Fruit fly (Drosophila melanogaster) whole organism, wandering third instar larva: ENCODE measurements around the gene CG14803.
A peak's percentile ranks its signal among the peaks of the same experiment; 100 is the strongest.

Source experiments
- Abd-B ChIP-seq: fragments of >200 bp; optimal IDR thresholded peaks from 2 replicates; lab custom pipeline; 2017; ENCODE audit warnings: missing biosample characterization, missing genetic modification characterization
- CG32264 ChIP-seq: fragments of 200-800 bp; sonication (Bioruptor generic); optimal IDR thresholded peaks from 2 replicates; lab custom pipeline; 2016; ENCODE audit warnings: missing biosample characterization, missing genetic modification characterization
- CG9705 ChIP-seq: fragments of 200-800 bp; sonication (Bioruptor generic); optimal IDR thresholded peaks from 2 replicates; lab custom pipeline; 2018; ENCODE audit warnings: missing biosample characterization, mild to moderate bottlenecking, missing genetic modification characterization
- CrebA ChIP-seq: fragments of 200-800 bp; sonication (Bioruptor generic); optimal IDR thresholded peaks from 2 replicates; lab custom pipeline; 2016; ENCODE audit warnings: missing biosample characterization, mild to moderate bottlenecking, missing genetic modification characterization, borderline replicate concordance
- Dfd ChIP-seq: fragments of >200 bp; optimal IDR thresholded peaks from 2 replicates; lab custom pipeline; 2017; ENCODE audit warnings: missing biosample characterization, missing genetic modification characterization
- Dif ChIP-seq: fragments of 200-275, 200-300 bp; sonication (Bioruptor generic); optimal IDR thresholded peaks from 2 replicates; lab custom pipeline; 2018; ENCODE audit warnings: missing biosample characterization, missing genetic modification characterization; ENCODE audit not compliant: partially characterized antibody
- GATAd ChIP-seq: sonication (Bioruptor generic); optimal IDR thresholded peaks from 2 replicates; lab custom pipeline; 2016; ENCODE audit warnings: missing biosample characterization, missing genetic modification characterization
- HLH106 ChIP-seq: fragments of 200-800 bp; optimal IDR thresholded peaks from 3 replicates; lab custom pipeline; 2019; ENCODE audit warnings: missing biosample characterization, mild to moderate bottlenecking, missing genetic modification characterization, moderate library complexity
- Hnf4 ChIP-seq: fragments of 200-800 bp; sonication (Bioruptor generic); optimal IDR thresholded peaks from 2 replicates; lab custom pipeline; 2016; ENCODE audit warnings: missing biosample characterization, mild to moderate bottlenecking, missing genetic modification characterization
- Hr78 ChIP-seq: fragments of >200 bp; optimal IDR thresholded peaks from 2 replicates; lab custom pipeline; 2017; ENCODE audit warnings: missing biosample characterization, missing genetic modification characterization
- Hr83 ChIP-seq: fragments of 200-300 bp; sonication (Bioruptor generic); optimal IDR thresholded peaks from 2 replicates; lab custom pipeline; 2016; ENCODE audit warnings: missing biosample characterization, mild to moderate bottlenecking, missing genetic modification characterization, moderate library complexity; ENCODE audit not compliant: poor library complexity, severe bottlenecking
- Jra ChIP-seq: sonication (Bioruptor generic); optimal IDR thresholded peaks from 2 replicates; lab custom pipeline; 2016; ENCODE audit warnings: missing biosample characterization, missing genetic modification characterization
- Mio ChIP-seq: sonication (Bioruptor generic); optimal IDR thresholded peaks from 2 replicates; lab custom pipeline; 2016; ENCODE audit warnings: missing biosample characterization, missing genetic modification characterization
- Myc ChIP-seq: fragments of >200 bp; optimal IDR thresholded peaks from 2 replicates; lab custom pipeline; 2017
- N ChIP-seq: fragments of >200 bp; optimal IDR thresholded peaks from 2 replicates; lab custom pipeline; 2018; ENCODE audit warnings: missing biosample characterization, missing external identifiers, missing genetic modification characterization
- OdsH ChIP-seq: fragments of 200-800 bp; sonication (Bioruptor generic); optimal IDR thresholded peaks from 2 replicates; lab custom pipeline; 2016; ENCODE audit warnings: missing biosample characterization, mild to moderate bottlenecking, missing genetic modification characterization
- Rel ChIP-seq, 2 experiments: fragments of 200-800 bp; sonication (Bioruptor generic) in 1 of 2; optimal IDR thresholded peaks; 2 replicates in 1 of 2; 3 replicates in 1 of 2; lab custom pipeline; 2016 to 2019; ENCODE audit warnings: mild to moderate bottlenecking in 2 of 2, missing biosample characterization in 2 of 2, missing genetic modification characterization in 2 of 2, moderate library complexity in 1 of 2
- Sp1 ChIP-seq: fragments of 200-800 bp; sonication (Bioruptor generic); optimal IDR thresholded peaks from 3 replicates; lab custom pipeline; 2019; ENCODE audit warnings: missing biosample characterization, mild to moderate bottlenecking, missing genetic modification characterization, moderate library complexity
- Vsx2 ChIP-seq: fragments of 200-300, 225-300 bp; sonication (Bioruptor generic); optimal IDR thresholded peaks from 2 replicates; lab custom pipeline; 2018; ENCODE audit warnings: missing biosample characterization, missing genetic modification characterization; ENCODE audit not compliant: partially characterized antibody
- br ChIP-seq: fragments of 200-800 bp; sonication (Bioruptor generic); optimal IDR thresholded peaks from 2 replicates; lab custom pipeline; 2016; ENCODE audit warnings: missing biosample characterization, missing genetic modification characterization
- brk ChIP-seq: fragments of 200-800 bp; sonication (Bioruptor generic); optimal IDR thresholded peaks from 2 replicates; lab custom pipeline; 2016; ENCODE audit warnings: missing biosample characterization, mild to moderate bottlenecking, missing genetic modification characterization
- dl ChIP-seq, 2 experiments: fragments of 175-275, 200-275 bp in 1 of 2; fragments of 200-275 bp in 1 of 2; sonication (Bioruptor generic); optimal IDR thresholded peaks; lab custom pipeline; 2018; ENCODE audit warnings: mild to moderate bottlenecking in 2 of 2, missing biosample characterization in 2 of 2, missing genetic modification characterization in 2 of 2, moderate library complexity in 2 of 2; ENCODE audit not compliant: partially characterized antibody in 2 of 2, insufficient read depth in 1 of 2
- dmrt93B ChIP-seq: fragments of 200-800 bp; sonication (Bioruptor generic); optimal IDR thresholded peaks from 2 replicates; lab custom pipeline; 2018; ENCODE audit warnings: missing biosample characterization, mild to moderate bottlenecking, missing genetic modification characterization
- dsf ChIP-seq: sonication (Bioruptor generic); optimal IDR thresholded peaks from 2 replicates; lab custom pipeline; 2016; ENCODE audit warnings: missing biosample characterization, missing genetic modification characterization, borderline replicate concordance
- ey ChIP-seq: fragments of 200-800 bp; sonication (Bioruptor generic); optimal IDR thresholded peaks from 2 replicates; lab custom pipeline; 2016; ENCODE audit warnings: missing biosample characterization, missing genetic modification characterization
- foxo ChIP-seq, 2 experiments: fragments of 200-800 bp; sonication (Bioruptor generic); optimal IDR thresholded peaks; 2 replicates in 1 of 2; 3 replicates in 1 of 2; lab custom pipeline; 2016 to 2017; ENCODE audit warnings: missing biosample characterization in 2 of 2, missing genetic modification characterization in 2 of 2
- fru ChIP-seq: fragments of 200-800 bp; sonication (Bioruptor generic); optimal IDR thresholded peaks from 3 replicates; lab custom pipeline; 2016; ENCODE audit warnings: missing biosample characterization, mild to moderate bottlenecking, missing genetic modification characterization
- h ChIP-seq: fragments of 200-800 bp; sonication (Bioruptor generic); optimal IDR thresholded peaks from 3 replicates; lab custom pipeline; 2016; ENCODE audit warnings: missing biosample characterization, mild to moderate bottlenecking, missing genetic modification characterization
- jim ChIP-seq: fragments of 175-275, 200-325 bp; sonication (Bioruptor generic); optimal IDR thresholded peaks from 2 replicates; lab custom pipeline; 2016; ENCODE audit warnings: missing biosample characterization, mild to moderate bottlenecking, missing genetic modification characterization
- lola ChIP-seq: fragments of >200 bp; optimal IDR thresholded peaks from 2 replicates; lab custom pipeline; 2017; ENCODE audit warnings: missing biosample characterization, missing genetic modification characterization
- pan ChIP-seq: fragments of >200 bp; optimal IDR thresholded peaks from 2 replicates; lab custom pipeline; 2017
- psq ChIP-seq: fragments of 200-800 bp; sonication (Bioruptor generic); optimal IDR thresholded peaks from 3 replicates; lab custom pipeline; 2017; ENCODE audit warnings: missing biosample characterization, mild to moderate bottlenecking, missing genetic modification characterization, moderate library complexity
- rgr ChIP-seq: fragments of 200-800 bp; sonication (Bioruptor generic); optimal IDR thresholded peaks from 3 replicates; lab custom pipeline; 2016; ENCODE audit warnings: missing biosample characterization, mild to moderate bottlenecking, missing genetic modification characterization
- sage ChIP-seq: fragments of 200-800 bp; sonication (Bioruptor generic); optimal IDR thresholded peaks from 2 replicates; lab custom pipeline; 2016; ENCODE audit warnings: missing biosample characterization, mild to moderate bottlenecking, missing genetic modification characterization
- sv ChIP-seq: fragments of 200-800 bp; sonication (Bioruptor generic); optimal IDR thresholded peaks from 3 replicates; lab custom pipeline; 2016; ENCODE audit warnings: missing biosample characterization, missing genetic modification characterization
- tai ChIP-seq: sonication (Bioruptor generic); optimal IDR thresholded peaks from 2 replicates; lab custom pipeline; 2016; ENCODE audit warnings: missing biosample characterization, missing genetic modification characterization
- usp ChIP-seq: fragments of >200 bp; optimal IDR thresholded peaks from 2 replicates; lab custom pipeline; 2017; ENCODE audit warnings: missing biosample characterization, missing genetic modification characterization
- woc ChIP-seq: sonication (Bioruptor generic); optimal IDR thresholded peaks from 2 replicates; lab custom pipeline; 2016; ENCODE audit warnings: missing biosample characterization, mild to moderate bottlenecking, missing genetic modification characterization

CG14803 gene

dm6 chrX:1832699-1833098 is 36.0 kb upstream of the CG14803 start:
- TF ChIP-seq dmrt93B (no peak), Myc (no peak), sage (GFP tag; lab: Kevin White, UChicago) (no peak), Mio (GFP tag; lab: Kevin White, UChicago) (no peak), GATAd (no peak), Hnf4 (GFP tag; lab: Kevin White, UChicago) (no peak), sv (GFP tag; lab: Kevin White, UChicago) (no peak), Abd-B (GFP tag; lab: Kevin White, UChicago) (no peak), CG32264 (GFP tag; lab: Kevin White, UChicago) (no peak), Sp1 (GFP tag; lab: Kevin White, UChicago) (no peak), CG9705 (GFP tag; lab: Kevin White, UChicago) (no peak), br (GFP tag; lab: Kevin White, UChicago) (no peak), h (GFP tag; lab: Kevin White, UChicago) (no peak)
- TF ChIP-seq, all 38 proteins: peak for 0

- no peak for TF ChIP-seq Hr83 (GFP tag; lab: Kevin White, UChicago)
- no peak for TF ChIP-seq CG32264 (GFP tag; lab: Kevin White, UChicago)
- TF ChIP-seq Dif = no peak
- no peak for TF ChIP-seq usp
- no peak for TF ChIP-seq psq
- no peak for TF ChIP-seq dl (GFP tag; optimal IDR thresholded peaks at IDR 0.05; lab: Kevin White, UChicago; ENCODE audit: insufficient read depth in 1 of 2, partially characterized antibody in 2 of 2)
- no peak for TF ChIP-seq Sp1 (GFP tag; lab: Kevin White, UChicago)
- no peak for TF ChIP-seq GATAd
- TF ChIP-seq OdsH (GFP tag; lab: Kevin White, UChicago) = no peak
- TF ChIP-seq ey (GFP tag; lab: Kevin White, UChicago) = no peak
Observed at dm6 chrX:1834702-1835376, 33.8 kb upstream of the CG14803 start.

DNA sequence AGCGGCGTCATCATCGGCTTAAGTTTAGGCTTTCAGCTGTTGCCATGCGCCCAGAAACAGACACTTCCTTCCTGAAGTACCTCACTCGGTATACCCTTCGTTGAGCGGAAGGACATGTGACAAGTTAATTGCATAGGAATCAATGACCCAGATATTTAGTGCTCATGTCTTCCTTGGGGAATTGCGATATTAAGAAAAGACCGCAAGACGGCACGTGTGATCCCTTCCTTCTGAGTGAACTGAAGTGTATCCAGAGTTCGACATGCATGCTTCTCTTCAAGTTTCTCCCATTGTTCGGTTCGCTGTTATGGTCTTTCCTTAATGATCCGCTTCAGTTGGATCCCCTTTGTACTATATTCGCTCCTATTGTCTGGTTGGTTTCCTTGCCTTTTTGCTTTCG is 28.1 kb upstream of the CG14803 start:
- peak; percentile 67 for TF ChIP-seq HLH106
- TF ChIP-seq ey (GFP tag; lab: Kevin White, UChicago) = peak; percentile 85
- TF ChIP-seq Abd-B (GFP tag; lab: Kevin White, UChicago) = no peak
- no peak for TF ChIP-seq CG9705 (GFP tag; lab: Kevin White, UChicago)
- TF ChIP-seq Dif = no peak
- TF ChIP-seq Rel (GFP tag; optimal IDR thresholded peaks at IDR 0.05; lab: Kevin White, UChicago) = no peak
- TF ChIP-seq Rel (tag; optimal IDR thresholded peaks at IDR 0.05; lab: Kevin White, UChicago) = no peak
- no peak for TF ChIP-seq Dfd (GFP tag; lab: Kevin White, UChicago)
- TF ChIP-seq fru = peak; percentile 86
- TF ChIP-seq Myc = no peak
- TF ChIP-seq CG32264 (GFP tag; lab: Kevin White, UChicago) = peak; percentile 35
- TF ChIP-seq woc = peak; percentile 94
- no peak for TF ChIP-seq CrebA (GFP tag; lab: Kevin White, UChicago)
- TF ChIP-seq psq = peak; percentile 88
- TF ChIP-seq Vsx2 (GFP tag; lab: Kevin White, UChicago) = no peak
- no peak for TF ChIP-seq brk (GFP tag; lab: Kevin White, UChicago)
- TF ChIP-seq OdsH (GFP tag; lab: Kevin White, UChicago) = peak; percentile 72
- TF ChIP-seq lola (GFP tag; lab: Kevin White, UChicago) = no peak
- peak; percentile 67 for TF ChIP-seq Hnf4 (GFP tag; lab: Kevin White, UChicago)
- TF ChIP-seq Mio (GFP tag; lab: Kevin White, UChicago) = no peak
- TF ChIP-seq Sp1 (GFP tag; lab: Kevin White, UChicago) = peak; percentile 62
- no peak for TF ChIP-seq sv (GFP tag; lab: Kevin White, UChicago)
- TF ChIP-seq foxo (GFP tag; optimal IDR thresholded peaks at IDR 0.05; lab: Kevin White, UChicago) = peak in 1 of 2 experiments; percentile 78
- peak; percentile 76 for TF ChIP-seq rgr
- TF ChIP-seq pan (lab: Kevin White, UChicago) = no peak
- no peak for TF ChIP-seq usp
- TF ChIP-seq tai = no peak
- no peak for TF ChIP-seq Jra (GFP tag; lab: Kevin White, UChicago)
- no peak for TF ChIP-seq dsf (GFP tag; lab: Kevin White, UChicago)
- TF ChIP-seq GATAd = no peak
- no peak for TF ChIP-seq Hr83 (GFP tag; lab: Kevin White, UChicago)
- peak; percentile 79 for TF ChIP-seq br (GFP tag; lab: Kevin White, UChicago)
- no peak for TF ChIP-seq dl (GFP tag; optimal IDR thresholded peaks at IDR 0.05; lab: Kevin White, UChicago; ENCODE audit: insufficient read depth in 1 of 2, partially characterized antibody in 2 of 2)
- TF ChIP-seq N = no peak
- peak; percentile 88 for TF ChIP-seq h (GFP tag; lab: Kevin White, UChicago)
- no peak for TF ChIP-seq jim (GFP tag; lab: Kevin White, UChicago)
- peak; percentile 67 for TF ChIP-seq dmrt93B
- TF ChIP-seq sage (GFP tag; lab: Kevin White, UChicago) = peak; percentile 20
- no peak for TF ChIP-seq Hr78 (GFP tag; lab: Kevin White, UChicago)
